Worm (Caenorhabditis elegans) whole organism, L4 larva: ENCODE results near the gene spe-44.

ENCODE experiments used
- lsy-2 ChIP-seq, 2 experiments: fragments of 150-350 bp in 1 of 2; sonication (generic microtip) in 1 of 2; optimal IDR thresholded peaks; 2 replicates each; lab custom pipeline; 2014 to 2017; ENCODE audit warnings: missing biosample characterization in 2 of 2, missing genetic modification characterization in 2 of 2
- set-16 ChIP-seq: fragments of 200-800 bp; sonication (Bioruptor generic); IDR thresholded peaks from 2 replicates; pipeline ENCODE4 v1.3.6; 2022; ENCODE audit warnings: missing genetic modification reagents, missing genetic modification characterization, missing compliant biosample characterization

DNA sequence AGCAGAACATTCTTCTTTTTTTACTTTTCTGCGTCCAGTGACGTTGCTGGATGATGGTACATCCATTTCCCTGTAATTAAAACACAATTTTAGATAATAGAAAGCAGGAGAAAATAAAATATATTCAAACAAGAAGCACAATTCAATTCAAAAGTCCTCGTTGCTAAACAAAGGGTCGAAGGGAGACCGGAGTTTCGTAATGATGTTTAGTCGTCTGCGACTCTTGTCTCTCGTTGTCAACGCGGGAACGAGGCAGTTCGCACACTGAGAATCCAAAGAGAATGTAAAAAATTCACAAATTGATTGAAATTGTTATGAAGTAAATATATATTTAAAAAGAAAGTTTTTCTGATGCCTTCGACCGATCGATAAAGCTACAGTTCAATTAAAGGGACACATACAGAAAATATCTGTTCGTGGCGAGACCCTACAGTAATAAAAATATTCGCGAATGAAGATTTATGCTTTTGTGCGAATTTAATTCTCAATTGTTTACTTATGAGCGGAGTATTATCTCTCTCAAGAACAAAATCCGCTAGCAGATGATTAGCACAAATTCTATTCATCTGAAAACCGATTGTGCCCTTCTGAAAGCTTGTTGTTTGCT lies 2.7 kb downstream of the spe-44 start, which contains the start of gene dpy-26:
- TF ChIP-seq set-16 (GFP tag; lab: Robert Waterston, UW) (no peak), lsy-2 (tag; optimal IDR thresholded peaks at IDR 0.05; lab: Kevin White, UChicago) (no peak)
